In the genomic region with DNA sequence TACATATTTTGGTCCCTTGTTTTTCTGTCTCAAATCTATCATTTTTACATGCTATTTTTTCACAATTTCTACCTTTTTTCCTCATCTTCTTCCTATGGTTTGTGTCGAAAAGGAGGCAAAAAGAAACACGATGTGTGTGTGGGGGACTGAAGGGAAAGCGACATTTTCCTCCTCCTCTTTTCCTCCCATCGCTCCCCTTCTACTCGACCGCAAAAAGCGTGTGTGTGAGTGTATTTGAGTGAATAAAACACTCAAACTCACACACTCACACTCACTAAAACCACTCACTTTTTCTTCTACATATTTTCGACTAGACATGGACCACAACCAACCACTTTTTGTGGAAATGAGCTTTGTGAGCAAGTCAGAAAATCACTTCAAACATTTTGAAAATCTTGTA, we compare ENCODE assay signal across 3 worm cellular contexts.
TF ChIP-seq lines count a peak whose summit lies in the region.

No protein-coding gene starts in this region.

TF ChIP-seq in whole organism, L1 larva, 84 proteins besides CTCF, POLR2A, EP300 and RAD21 (continued from another document):
- peak; percentile 3 for TF ChIP-seq nhr-20 (tag; optimal IDR thresholded peaks at IDR 0.05; lab: Kevin White, UChicago)
- peak; percentile 31 for TF ChIP-seq snu-23 (GFP tag; optimal IDR thresholded peaks at IDR 0.05; lab: Kevin White, UChicago)
- TF ChIP-seq isw-1 (GFP tag; IDR thresholded peaks at IDR 0.05; lab: Robert Waterston, UW), result peak; percentile 8; the same call in 1 of the 2 replicates
- TF ChIP-seq nhr-47 (tag; optimal IDR thresholded peaks at IDR 0.05; lab: Kevin White, UChicago), result peak; percentile 25
- no peak for TF ChIP-seq dpl-1 (GFP tag; optimal IDR thresholded peaks at IDR 0.05; lab: Kevin White, UChicago)
- peak; percentile 22 for TF ChIP-seq swsn-7 (tag; optimal IDR thresholded peaks at IDR 0.05; lab: Kevin White, UChicago)
- TF ChIP-seq nhr-71 (tag; optimal IDR thresholded peaks at IDR 0.05; lab: Kevin White, UChicago), result peak; percentile 34
- peak; percentile 68 for TF ChIP-seq lin-14 (GFP tag; optimal IDR thresholded peaks at IDR 0.05; lab: Kevin White, UChicago)

TF ChIP-seq in whole organism, L2 larva, 48 proteins besides CTCF, POLR2A, EP300 and RAD21 (continued from another document):
- peak; percentile 3 for TF ChIP-seq sma-9 (GFP tag; optimal IDR thresholded peaks at IDR 0.05; lab: Kevin White, UChicago)
- no peak for TF ChIP-seq sma-9 (tag; optimal IDR thresholded peaks at IDR 0.05; lab: Kevin White, UChicago)
- TF ChIP-seq unc-39 (tag; optimal IDR thresholded peaks at IDR 0.05; lab: Kevin White, UChicago), result no peak
- peak; percentile 31 for TF ChIP-seq blmp-1 (tag; optimal IDR thresholded peaks at IDR 0.05; lab: Kevin White, UChicago; ENCODE audit: insufficient read depth)
- TF ChIP-seq mdl-1 (tag; optimal IDR thresholded peaks at IDR 0.05; lab: Kevin White, UChicago), result peak in 1 of 2 experiments; percentile 29

TF ChIP-seq in whole organism, L4 larva, 104 proteins besides CTCF, POLR2A, EP300 and RAD21 (continued from another document):
- TF ChIP-seq ceh-62 (tag; optimal IDR thresholded peaks at IDR 0.05; lab: Kevin White, UChicago) (no peak), mxl-3 (GFP tag; optimal IDR thresholded peaks at IDR 0.05; lab: Kevin White, UChicago) (peak; percentile 17), ceh-32 (tag; optimal IDR thresholded peaks at IDR 0.05; lab: Kevin White, UChicago; ENCODE audit: poor library complexity) (no peak), ceh-44 (GFP tag; IDR thresholded peaks at IDR 0.05; lab: Robert Waterston, UW) (no peak), rbr-2 (tag; optimal IDR thresholded peaks at IDR 0.05; lab: Kevin White, UChicago) (peak; percentile 39), arid-1 (GFP tag; conservative IDR thresholded peaks at IDR 0.05; lab: Robert Waterston, UW) (0 out of 2 replicates have a peak, but pooled peaks have one; percentile 6), fkh-10 (GFP tag; optimal IDR thresholded peaks at IDR 0.05; lab: Kevin White, UChicago) (peak; percentile 44), zag-1 (tag; optimal IDR thresholded peaks at IDR 0.05; lab: Kevin White, UChicago) (no peak), F10B5.3 (tag; optimal IDR thresholded peaks at IDR 0.05; lab: Kevin White, UChicago) (no peak), nhr-77 (tag; optimal IDR thresholded peaks at IDR 0.05; lab: Kevin White, UChicago) (no peak), jun-1 (tag; optimal IDR thresholded peaks at IDR 0.05; lab: Kevin White, UChicago) (no peak), php-3 (GFP tag; IDR thresholded peaks at IDR 0.05; lab: Robert Waterston, UW) (no peak), zfp-3 (GFP tag; conservative IDR thresholded peaks at IDR 0.05; lab: Robert Waterston, UW) (no peak), egl-43 (GFP tag; IDR thresholded peaks at IDR 0.05; lab: Robert Waterston, UW) (0 out of 2 replicates have a peak, but pooled peaks have one; percentile 20), ZK337.2 (GFP tag; IDR thresholded peaks at IDR 0.05; lab: Robert Waterston, UW) (no peak), lsy-2 (tag; optimal IDR thresholded peaks at IDR 0.05; lab: Kevin White, UChicago) (peak; percentile 11 to 72), tra-1 (GFP tag; IDR thresholded peaks at IDR 0.05; lab: Robert Waterston, UW) (peak; percentile 23; the same call in 1 of the 2 replicates), T26A8.4 (GFP tag; IDR thresholded peaks at IDR 0.05; lab: Robert Waterston, UW) (0 out of 2 replicates have a peak, but pooled peaks have one; percentile 31), attf-4 (tag; optimal IDR thresholded peaks at IDR 0.05; lab: Kevin White, UChicago) (no peak), lin-13 (GFP tag; optimal IDR thresholded peaks at IDR 0.05; lab: Kevin White, UChicago) (no peak), hif-1 (tag; optimal IDR thresholded peaks at IDR 0.05; lab: Kevin White, UChicago) (peak in 1 of 2 experiments; percentile 16), mep-1 (tag; optimal IDR thresholded peaks at IDR 0.05; lab: Kevin White, UChicago) (peak; percentile 52), hmg-1.1 (GFP tag; IDR thresholded peaks at IDR 0.05; lab: Robert Waterston, UW) (peak; percentile 49; the same call in 1 of the 2 replicates), ceh-28 (tag; optimal IDR thresholded peaks at IDR 0.05; lab: Kevin White, UChicago) (no peak), ceh-20 (GFP tag; IDR thresholded peaks at IDR 0.05; lab: Robert Waterston, UW) (peak; percentile 53; the same call in 1 of the 2 replicates), dmd-8 (GFP tag; IDR thresholded peaks at IDR 0.05; lab: Robert Waterston, UW) (no peak), nhr-102 (tag; optimal IDR thresholded peaks at IDR 0.05; lab: Kevin White, UChicago) (no peak), dve-1 (tag; optimal IDR thresholded peaks at IDR 0.05; lab: Kevin White, UChicago; ENCODE audit: insufficient read depth) (peak; percentile 24), spr-3 (GFP tag; optimal IDR thresholded peaks at IDR 0.05; lab: Kevin White, UChicago) (no peak), pha-4 (GFP tag; IDR thresholded peaks at IDR 0.05; lab: Robert Waterston, UW) (no peak), pha-4 (tag; optimal IDR thresholded peaks at IDR 0.05; lab: Kevin White, UChicago) (no peak), sdz-12 (GFP tag; optimal IDR thresholded peaks at IDR 0.05; lab: Kevin White, UChicago) (no peak), nhr-28 (tag; optimal IDR thresholded peaks at IDR 0.05; lab: Kevin White, UChicago) (peak; percentile 38)
